Worm (Caenorhabditis elegans) whole organism, L4 larva: ENCODE results near the gene Y113G7A.22.

Experiments used
- F10B5.3 ChIP-seq: sonication (generic microtip); optimal IDR thresholded peaks from 2 replicates; lab custom pipeline; 2016; ENCODE audit warnings: mild to moderate bottlenecking, missing genetic modification characterization, missing compliant biosample characterization
- F26F4.8 ChIP-seq: fragments of 200-800 bp; sonication (Bioruptor generic); conservative IDR thresholded peaks from 2 replicates; pipeline ENCODE4 v1.3.6; 2022; ENCODE audit warnings: missing genetic modification characterization, missing compliant biosample characterization
- F37D6.2 ChIP-seq: sonication (generic microtip); optimal IDR thresholded peaks from 2 replicates; lab custom pipeline; 2016; ENCODE audit warnings: mild to moderate bottlenecking, missing genetic modification characterization, missing compliant biosample characterization
- F49E8.2 ChIP-seq: sonication (generic microtip); optimal IDR thresholded peaks from 2 replicates; lab custom pipeline; 2016; ENCODE audit warnings: missing compliant biosample characterization, mild to moderate bottlenecking, missing genetic modification characterization, borderline replicate concordance
- T26A8.4 ChIP-seq: fragments of 200-800 bp; sonication (Bioruptor generic); IDR thresholded peaks from 2 replicates; pipeline ENCODE4 v1.3.6; 2022; ENCODE audit warnings: missing genetic modification characterization, missing compliant biosample characterization
- Y105C5A.15 ChIP-seq: fragments of 200-800 bp; sonication (Bioruptor generic); IDR thresholded peaks from 2 replicates; pipeline ENCODE4 v1.3.6; 2022; ENCODE audit warnings: missing genetic modification characterization, missing compliant biosample characterization
- Y75B8A.6 ChIP-seq: fragments of 200-800 bp; sonication (Bioruptor generic); IDR thresholded peaks from 2 replicates; pipeline ENCODE4 v1.3.6; 2022; ENCODE audit warnings: missing genetic modification reagents, missing genetic modification characterization, missing compliant biosample characterization
- ZK337.2 ChIP-seq: fragments of 200-800 bp; sonication (Bioruptor generic); IDR thresholded peaks from 2 replicates; pipeline ENCODE4 v1.3.6; 2022; ENCODE audit warnings: missing genetic modification reagents, missing genetic modification characterization, missing compliant biosample characterization
- ZK546.5 ChIP-seq, 2 experiments: sonication (generic microtip); optimal IDR thresholded peaks; 2 replicates each; lab custom pipeline; 2017; ENCODE audit warnings: missing biosample characterization in 2 of 2, missing genetic modification characterization in 2 of 2
- aha-1 ChIP-seq: fragments of 150-350 bp; peaks from one replicate; lab custom pipeline; 2014; ENCODE audit warnings: missing biosample characterization, missing genetic modification characterization
- ama-1 ChIP-seq: fragments of 150-350 bp; optimal IDR thresholded peaks from 2 replicates; lab custom pipeline; 2014; ENCODE audit warnings: inconsistent platforms, mixed read lengths
- arid-1 ChIP-seq: fragments of 200-800 bp; sonication (Bioruptor generic); conservative IDR thresholded peaks from 2 replicates; pipeline ENCODE4 v1.3.6; 2022; ENCODE audit warnings: missing genetic modification reagents, missing genetic modification characterization, missing compliant biosample characterization
- ceh-28 ChIP-seq: fragments of 150-350 bp; optimal IDR thresholded peaks from 2 replicates; lab custom pipeline; 2014; ENCODE audit warnings: missing biosample characterization, missing genetic modification reagents, missing genetic modification characterization
- ceh-44 ChIP-seq: fragments of 200-800 bp; sonication (Bioruptor generic); IDR thresholded peaks from 2 replicates; pipeline ENCODE4 v1.3.6; 2022; ENCODE audit warnings: missing genetic modification reagents, missing genetic modification characterization, missing compliant biosample characterization
- ctbp-1 ChIP-seq: fragments of 200-800 bp; sonication (Bioruptor generic); IDR thresholded peaks from 2 replicates; pipeline ENCODE4 v1.3.6; 2022; ENCODE audit warnings: missing genetic modification reagents, missing genetic modification characterization, missing compliant biosample characterization
- daf-12 ChIP-seq: fragments of 150-350 bp; optimal IDR thresholded peaks from 2 replicates; lab custom pipeline; 2014; ENCODE audit warnings: missing biosample characterization, missing genetic modification reagents, missing genetic modification characterization
- daf-16 ChIP-seq, 3 experiments: sonication (generic microtip); optimal IDR thresholded peaks; 2 replicates each; lab custom pipeline; 2016 to 2017; ENCODE audit warnings: missing genetic modification characterization in 3 of 3, missing genetic modification reagents in 3 of 3, mild to moderate bottlenecking in 2 of 3, missing compliant biosample characterization in 2 of 3, missing biosample characterization in 1 of 3, moderate library complexity in 1 of 3
- daf-19 ChIP-seq: fragments of 200-800 bp; sonication (Bioruptor generic); conservative IDR thresholded peaks from 2 replicates; pipeline ENCODE4 v1.3.6; 2022; ENCODE audit warnings: missing genetic modification characterization, missing compliant biosample characterization
- dmd-6 ChIP-seq: fragments of 200-800 bp; sonication (Bioruptor generic); IDR thresholded peaks from 2 replicates; pipeline ENCODE4 v1.3.6; 2022; ENCODE audit warnings: missing genetic modification reagents, missing genetic modification characterization, missing compliant biosample characterization
- dpl-1 ChIP-seq: fragments of 150-350 bp; optimal IDR thresholded peaks from 2 replicates; lab custom pipeline; 2014; ENCODE audit warnings: missing biosample characterization, missing genetic modification reagents, missing genetic modification characterization
- dve-1 ChIP-seq: sonication (generic microtip); optimal IDR thresholded peaks from 2 replicates; lab custom pipeline; 2017; ENCODE audit warnings: antibody characterized with exemption, mild to moderate bottlenecking, missing genetic modification characterization, missing compliant biosample characterization; ENCODE audit not compliant: insufficient read depth
- hlh-11 ChIP-seq: fragments of 200-800 bp; sonication (Bioruptor generic); optimal IDR thresholded peaks from 2 replicates; lab custom pipeline; 2018; ENCODE audit warnings: mild to moderate bottlenecking, missing genetic modification characterization, missing compliant biosample characterization
- hmg-1.1 ChIP-seq: fragments of 200-800 bp; sonication (Bioruptor generic); IDR thresholded peaks from 2 replicates; pipeline ENCODE4 v1.3.6; 2022; ENCODE audit warnings: missing genetic modification reagents, missing genetic modification characterization, missing compliant biosample characterization
- lim-7 ChIP-seq: fragments of 200-800 bp; sonication (Bioruptor generic); IDR thresholded peaks from 2 replicates; pipeline ENCODE4 v1.3.6; 2022; ENCODE audit warnings: missing genetic modification characterization, missing compliant biosample characterization
- lin-1 ChIP-seq: fragments of 200-800 bp; sonication (Bioruptor generic); IDR thresholded peaks from 2 replicates; pipeline ENCODE4 v1.3.6; 2022; ENCODE audit warnings: missing genetic modification reagents, missing genetic modification characterization, missing compliant biosample characterization
- lin-38 ChIP-seq: fragments of 200-800 bp; sonication (Bioruptor generic); IDR thresholded peaks from 2 replicates; pipeline ENCODE4 v1.3.6; 2022; ENCODE audit warnings: missing genetic modification reagents, missing genetic modification characterization, missing compliant biosample characterization
- lir-3 ChIP-seq: sonication (generic microtip); optimal IDR thresholded peaks from 2 replicates; lab custom pipeline; 2016; ENCODE audit warnings: mild to moderate bottlenecking, missing genetic modification characterization, missing compliant biosample characterization
- lsy-2 ChIP-seq, 2 experiments: fragments of 150-350 bp in 1 of 2; sonication (generic microtip) in 1 of 2; optimal IDR thresholded peaks; 2 replicates each; lab custom pipeline; 2014 to 2017; ENCODE audit warnings: missing biosample characterization in 2 of 2, missing genetic modification characterization in 2 of 2
- mdl-1 ChIP-seq, 2 experiments: fragments of 150-350 bp in 1 of 2; sonication (generic microtip) in 1 of 2; optimal IDR thresholded peaks; 2 replicates each; lab custom pipeline; 2014 to 2017; ENCODE audit warnings: missing biosample characterization in 2 of 2, missing genetic modification characterization in 2 of 2
- mep-1 ChIP-seq: fragments of 150-350 bp; sonication (generic microtip); optimal IDR thresholded peaks from 3 replicates; lab custom pipeline; 2014; ENCODE audit warnings: missing biosample characterization, missing genetic modification characterization
- mes-2 ChIP-seq: sonication (generic microtip); optimal IDR thresholded peaks from 2 replicates; lab custom pipeline; 2016; ENCODE audit warnings: missing genotype, mild to moderate bottlenecking, missing genetic modification characterization, missing compliant biosample characterization; ENCODE audit not compliant: poor library complexity, severe bottlenecking
- nhr-10 ChIP-seq: fragments of 150-350 bp; optimal IDR thresholded peaks from 2 replicates; lab custom pipeline; 2014; ENCODE audit warnings: missing biosample characterization, missing genetic modification characterization
- nhr-11 ChIP-seq: fragments of 150-350 bp; optimal IDR thresholded peaks from 2 replicates; lab custom pipeline; 2014; ENCODE audit warnings: missing biosample characterization, missing genetic modification characterization
- nhr-28 ChIP-seq: fragments of 150-350 bp; optimal IDR thresholded peaks from 2 replicates; lab custom pipeline; 2014; ENCODE audit warnings: missing biosample characterization, missing genetic modification characterization
- nhr-42 ChIP-seq: fragments of 200-800 bp; sonication (Bioruptor generic); IDR thresholded peaks from 2 replicates; pipeline ENCODE4 v1.3.6; 2022; ENCODE audit warnings: missing genetic modification characterization, missing compliant biosample characterization
- nhr-6 ChIP-seq: fragments of 150-350 bp; optimal IDR thresholded peaks from 2 replicates; lab custom pipeline; 2014; ENCODE audit warnings: missing biosample characterization, missing genetic modification characterization
- nhr-77 ChIP-seq: fragments of 150-350 bp; optimal IDR thresholded peaks from 2 replicates; lab custom pipeline; 2014; ENCODE audit warnings: missing biosample characterization, missing genetic modification characterization
- php-3 ChIP-seq: fragments of 200-800 bp; sonication (Bioruptor generic); IDR thresholded peaks from 2 replicates; pipeline ENCODE4 v1.3.6; 2022; ENCODE audit warnings: missing genetic modification reagents, missing genetic modification characterization, missing compliant biosample characterization
- pqm-1 ChIP-seq: sonication (generic microtip); optimal IDR thresholded peaks from 2 replicates; lab custom pipeline; 2017; ENCODE audit warnings: missing biosample characterization, missing genetic modification characterization
- saeg-2 ChIP-seq: fragments of 200-800 bp; sonication (Bioruptor generic); IDR thresholded peaks from 2 replicates; pipeline ENCODE4 v1.3.6; 2022; ENCODE audit warnings: missing genetic modification reagents, missing genetic modification characterization, missing compliant biosample characterization
- set-16 ChIP-seq: fragments of 200-800 bp; sonication (Bioruptor generic); IDR thresholded peaks from 2 replicates; pipeline ENCODE4 v1.3.6; 2022; ENCODE audit warnings: missing genetic modification reagents, missing genetic modification characterization, missing compliant biosample characterization
- spr-3 ChIP-seq: fragments of 200-800 bp; sonication (Bioruptor generic); optimal IDR thresholded peaks from 2 replicates; lab custom pipeline; 2018; ENCODE audit warnings: mild to moderate bottlenecking, missing genetic modification characterization, missing compliant biosample characterization
- tra-1 ChIP-seq: fragments of 200-800 bp; sonication (Bioruptor generic); IDR thresholded peaks from 2 replicates; pipeline ENCODE4 v1.3.6; 2022; ENCODE audit warnings: missing genetic modification reagents, missing genetic modification characterization, missing compliant biosample characterization
- zag-1 ChIP-seq: fragments of 150-350 bp; optimal IDR thresholded peaks from 2 replicates; lab custom pipeline; 2014; ENCODE audit warnings: missing biosample characterization, missing genetic modification characterization
- zfp-3 ChIP-seq: fragments of 200-800 bp; sonication (Bioruptor generic); conservative IDR thresholded peaks from 2 replicates; pipeline ENCODE4 v1.3.6; 2022; ENCODE audit warnings: missing genetic modification reagents, missing genetic modification characterization, missing compliant biosample characterization
- zip-11 ChIP-seq: fragments of 200-800 bp; sonication (Bioruptor generic); IDR thresholded peaks from 2 replicates; pipeline ENCODE4 v1.3.6; 2022; ENCODE audit warnings: missing genetic modification characterization, missing compliant biosample characterization
- zip-2 ChIP-seq: fragments of 150-350 bp; optimal IDR thresholded peaks from 2 replicates; lab custom pipeline; 2014; ENCODE audit warnings: missing biosample characterization, missing genetic modification characterization

The Y113G7A.22 gene

DNA sequence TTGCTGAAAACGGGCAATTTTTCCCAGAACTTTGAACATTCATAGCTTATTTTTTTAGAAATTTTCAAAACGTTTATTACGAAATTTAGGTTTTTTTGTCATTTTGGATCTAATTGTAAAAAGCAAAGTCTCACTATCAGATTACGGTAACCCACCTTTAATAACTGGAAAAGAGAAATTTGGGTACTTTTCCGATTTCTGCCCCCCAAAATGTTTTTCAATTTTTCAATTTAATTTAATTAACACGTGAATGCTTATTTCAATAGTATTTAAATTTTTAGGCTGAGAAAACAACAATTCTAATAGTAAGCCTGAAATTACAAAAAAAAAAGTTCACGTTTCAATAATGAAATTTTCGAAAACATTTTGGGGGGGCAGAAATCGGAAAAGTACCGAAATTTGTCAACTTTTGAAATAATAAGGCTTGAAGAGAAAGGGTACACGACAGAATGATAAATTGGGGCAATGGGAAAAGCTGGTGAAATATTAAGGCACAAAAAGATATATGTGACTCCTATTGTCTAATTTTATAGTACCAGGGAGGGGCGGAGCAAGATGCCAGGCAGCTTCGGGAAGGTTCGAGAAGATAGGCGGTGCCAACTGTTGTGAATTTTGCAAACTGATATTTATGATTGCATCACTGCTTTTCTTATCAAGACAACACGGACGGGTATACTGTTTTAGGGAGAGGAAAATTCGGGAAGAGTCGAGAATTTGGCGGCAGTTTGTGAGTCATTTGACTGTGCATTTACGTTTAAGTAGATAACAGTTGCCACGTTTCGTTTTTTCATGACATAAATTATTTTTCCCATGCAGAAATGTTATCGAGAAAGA is 29.1 kb upstream of the Y113G7A.22 start, which contains the start of gene F19B2.5 (continued):
- TF ChIP-seq ZK546.5 (tag; optimal IDR thresholded peaks at IDR 0.05; lab: Kevin White, UChicago) = no peak
- peak; percentile 11 for TF ChIP-seq pqm-1 (tag; lab: Kevin White, UChicago)
- TF ChIP-seq zag-1 (tag; lab: Kevin White, UChicago) = no peak
- TF ChIP-seq nhr-42 (GFP tag; lab: Robert Waterston, UW) = 0 out of 2 replicates have a peak, but pooled peaks have one; percentile 53
- TF ChIP-seq ceh-28 (tag; lab: Kevin White, UChicago) = no peak
- no peak for TF ChIP-seq spr-3 (GFP tag; lab: Kevin White, UChicago)
- TF ChIP-seq daf-12 (tag; lab: Kevin White, UChicago) = no peak

DNA sequence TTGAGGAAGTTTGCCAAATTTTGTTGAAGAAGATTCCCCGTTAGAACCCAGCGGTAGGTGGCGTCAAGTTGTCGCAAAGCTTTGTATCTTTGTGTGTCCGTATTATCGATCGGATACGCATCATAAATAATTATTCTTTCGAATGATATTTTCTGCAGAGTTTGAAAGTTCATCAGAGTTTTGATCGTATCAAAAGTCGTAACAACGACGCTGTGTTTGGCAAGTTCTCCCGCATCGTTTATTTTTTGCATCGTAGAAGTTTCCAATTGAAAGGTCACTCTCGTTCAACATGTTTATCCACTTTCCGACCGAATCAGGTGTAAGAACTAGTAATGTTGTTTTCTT is 27.9 kb upstream of the Y113G7A.22 start:
- TF ChIP-seq nhr-28 (tag; lab: Kevin White, UChicago) (no peak), F49E8.2 (no peak), lim-7 (0 out of 2 replicates have a peak, but pooled peaks have one; percentile 23), daf-19 (no peak), nhr-6 (no peak), nhr-10 (tag; lab: Kevin White, UChicago) (peak; percentile 7), tra-1 (GFP tag; lab: Robert Waterston, UW) (peak; percentile 22; the same call in 1 of the 2 replicates), zip-2 (tag; lab: Kevin White, UChicago) (no peak), zip-11 (no peak), nhr-77 (no peak), ZK337.2 (GFP tag; lab: Robert Waterston, UW) (0 out of 2 replicates have a peak, but pooled peaks have one; percentile 22), ctbp-1 (GFP tag; lab: Robert Waterston, UW) (0 out of 2 replicates have a peak, but pooled peaks have one; percentile 10), nhr-11 (tag; lab: Kevin White, UChicago) (no peak), ama-1 (lab: Kevin White, UChicago) (peak; percentile 65), lir-3 (tag; lab: Kevin White, UChicago) (no peak), dmd-6 (GFP tag; lab: Robert Waterston, UW) (peak; percentile 16; the same call in 1 of the 2 replicates), daf-16 (GFP tag; optimal IDR thresholded peaks at IDR 0.05; lab: Kevin White, UChicago) (no peak), daf-16 (tag; optimal IDR thresholded peaks at IDR 0.05; lab: Kevin White, UChicago) (peak; percentile 51), dve-1 (tag; lab: Kevin White, UChicago) (peak; percentile 31), dpl-1 (GFP tag; lab: Kevin White, UChicago) (no peak), Y105C5A.15 (GFP tag; lab: Robert Waterston, UW) (no peak), F26F4.8 (GFP tag; lab: Robert Waterston, UW) (no peak), lin-1 (GFP tag; lab: Robert Waterston, UW) (peak; percentile 46; the same call in 1 of the 2 replicates), ceh-28 (tag; lab: Kevin White, UChicago) (no peak), Y75B8A.6 (no peak), hlh-11 (no peak), saeg-2 (GFP tag; lab: Robert Waterston, UW) (peak; percentile 56; the same call in 1 of the 2 replicates), F10B5.3 (tag; lab: Kevin White, UChicago) (no peak), arid-1 (no peak), mep-1 (tag; lab: Kevin White, UChicago) (no peak), set-16 (GFP tag; lab: Robert Waterston, UW) (no peak), mdl-1 (tag; optimal IDR thresholded peaks at IDR 0.05; lab: Kevin White, UChicago) (no peak), ZK546.5 (tag; optimal IDR thresholded peaks at IDR 0.05; lab: Kevin White, UChicago) (no peak), aha-1 (peak; percentile 38), F37D6.2 (tag; lab: Kevin White, UChicago) (no peak), lin-38 (peak; percentile 8), mes-2 (tag; lab: Kevin White, UChicago) (peak; percentile 18), ceh-44 (no peak), T26A8.4 (GFP tag; lab: Robert Waterston, UW) (no peak), zfp-3 (GFP tag; lab: Robert Waterston, UW) (peak; percentile 90), lsy-2 (tag; optimal IDR thresholded peaks at IDR 0.05; lab: Kevin White, UChicago) (no peak), php-3 (GFP tag; lab: Robert Waterston, UW) (0 out of 2 replicates have a peak, but pooled peaks have one; percentile 28), hmg-1.1 (no peak)
